Worm (Caenorhabditis elegans) whole organism, L3 larva: ENCODE results near the gene ugt-36.

ENCODE experiments used
- ZK546.5 ChIP-seq: sonication (generic microtip); optimal IDR thresholded peaks from 2 replicates; lab custom pipeline; 2017; ENCODE audit warnings: missing biosample characterization, missing genetic modification characterization
- aly-2 ChIP-seq: fragments of 150-350 bp; optimal IDR thresholded peaks from 2 replicates; lab custom pipeline; 2014; ENCODE audit warnings: missing biosample characterization, missing genetic modification characterization
- ama-1 ChIP-seq: fragments of 150-350 bp; optimal IDR thresholded peaks from 2 replicates; lab custom pipeline; 2018
- daf-12 ChIP-seq: fragments of 150-350 bp; optimal IDR thresholded peaks from 2 replicates; lab custom pipeline; 2014; ENCODE audit warnings: missing biosample characterization, missing genetic modification reagents, missing genetic modification characterization
- elt-3 ChIP-seq, 3 experiments: fragments of 150-350 bp in 1 of 3; sonication (generic microtip) in 2 of 3; optimal IDR thresholded peaks; 2 replicates in 2 of 3; 4 replicates in 1 of 3; lab custom pipeline; 2014 to 2017; ENCODE audit warnings: missing biosample characterization in 3 of 3, missing genetic modification characterization in 3 of 3
- fkh-10 ChIP-seq: sonication (generic microtip); optimal IDR thresholded peaks from 2 replicates; lab custom pipeline; 2017; ENCODE audit warnings: missing biosample characterization, missing genetic modification reagents, missing genetic modification characterization
- lin-15B ChIP-seq: fragments of 150-350 bp; optimal IDR thresholded peaks from 2 replicates; lab custom pipeline; 2014; ENCODE audit warnings: missing biosample characterization, missing genetic modification characterization
- mdl-1 ChIP-seq: fragments of 150-350 bp; optimal IDR thresholded peaks from 2 replicates; lab custom pipeline; 2014; ENCODE audit warnings: missing biosample characterization, missing genetic modification characterization
- nhr-25 ChIP-seq: sonication (generic microtip); optimal IDR thresholded peaks from 2 replicates; lab custom pipeline; 2017; ENCODE audit warnings: missing biosample characterization, missing genetic modification characterization
- nhr-67 ChIP-seq: fragments of 150-350 bp; optimal IDR thresholded peaks from 2 replicates; lab custom pipeline; 2014; ENCODE audit warnings: missing biosample characterization, missing genetic modification characterization
- pqm-1 ChIP-seq: fragments of 150-350 bp; optimal IDR thresholded peaks from 2 replicates; lab custom pipeline; 2017; ENCODE audit warnings: missing biosample characterization, missing genetic modification characterization, inconsistent platforms
- sea-2 ChIP-seq: fragments of 150-350 bp; sonication (generic microtip); optimal IDR thresholded peaks from 4 replicates; lab custom pipeline; 2014; ENCODE audit warnings: missing biosample characterization, missing genetic modification reagents, missing genetic modification characterization

DNA sequence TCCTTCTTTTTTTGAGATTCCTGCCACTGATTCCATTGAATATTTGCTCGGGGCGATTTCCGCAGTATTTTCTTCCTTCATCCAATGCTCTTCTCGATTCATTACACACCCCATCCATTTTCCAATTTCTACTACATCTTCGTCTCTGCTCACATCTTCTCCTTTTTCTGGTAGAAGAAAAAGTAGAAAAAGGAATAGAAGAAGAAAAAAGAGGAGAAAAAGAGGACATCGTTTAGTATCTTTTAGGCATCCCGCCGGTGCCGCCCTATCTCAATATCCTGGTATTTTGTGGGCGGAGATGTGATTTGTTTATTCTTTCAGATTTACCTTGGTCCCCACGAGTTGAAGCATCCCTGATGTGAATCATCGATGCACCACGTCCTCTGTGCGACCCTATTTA is 8.4 kb downstream of the ugt-36 start, which contains the start of gene lgc-39:
- TF ChIP-seq pqm-1 (tag; lab: Kevin White, UChicago) (no peak), elt-3 (tag; optimal IDR thresholded peaks at IDR 0.05; lab: Kevin White, UChicago) (no peak), mdl-1 (tag; lab: Kevin White, UChicago) (no peak), aly-2 (tag; lab: Kevin White, UChicago) (no peak), fkh-10 (GFP tag; lab: Kevin White, UChicago) (no peak), ZK546.5 (tag; lab: Kevin White, UChicago) (no peak), nhr-25 (no peak), ama-1 (lab: Kevin White, UChicago) (no peak), sea-2 (no peak), nhr-67 (no peak), lin-15B (no peak), daf-12 (tag; lab: Kevin White, UChicago) (no peak)
